Fruit fly (Drosophila melanogaster) whole organism, embryonic: ENCODE measurements around the gene CG16734.
A peak's percentile ranks its signal among the peaks of the same experiment; 100 is the strongest.

Source experiments
- Asciz ChIP-seq: fragments of 200-800 bp; sonication (Bioruptor generic); optimal IDR thresholded peaks from 2 replicates; lab custom pipeline; 2017; ENCODE audit warnings: missing biosample characterization, mild to moderate bottlenecking, missing genetic modification characterization, missing genetic modification reagents
- Atf3 ChIP-seq: fragments of 200-800 bp; sonication (Bioruptor generic); optimal IDR thresholded peaks from 3 replicates; lab custom pipeline; 2016; ENCODE audit warnings: missing biosample characterization, missing genetic modification characterization
- BEAF-32 ChIP-seq: fragments of 200-800 bp; sonication (Bioruptor generic); optimal IDR thresholded peaks from 3 replicates; lab custom pipeline; 2017; ENCODE audit warnings: missing biosample characterization, missing genetic modification characterization, mild to moderate bottlenecking, moderate library complexity, missing genetic modification reagents
- Bgb ChIP-seq: fragments of 200-800 bp; sonication (Bioruptor generic); IDR thresholded peaks from 2 replicates; pipeline ENCODE4 v1.3.6; 2022; ENCODE audit warnings: missing biosample characterization, missing genetic modification characterization; ENCODE audit not compliant: partially characterized antibody
- CG12219 ChIP-seq: fragments of 200-800 bp; sonication (Bioruptor generic); optimal IDR thresholded peaks from 3 replicates; lab custom pipeline; 2018; ENCODE audit warnings: missing biosample characterization, mild to moderate bottlenecking, missing genetic modification characterization
- CG1233 ChIP-seq: fragments of 200-800 bp; sonication (Bioruptor generic); optimal IDR thresholded peaks from 4 replicates; lab custom pipeline; 2018; ENCODE audit warnings: missing biosample characterization, mild to moderate bottlenecking, missing genetic modification characterization
- CG12659 ChIP-seq: fragments of 200-800 bp; sonication (Bioruptor generic); optimal IDR thresholded peaks from 3 replicates; lab custom pipeline; 2017; ENCODE audit warnings: mild to moderate bottlenecking, missing biosample characterization, missing genetic modification reagents, missing genetic modification characterization
- CG12942 ChIP-seq: fragments of 200-800 bp; sonication (Bioruptor generic); optimal IDR thresholded peaks from 3 replicates; lab custom pipeline; 2016; ENCODE audit warnings: missing biosample characterization, missing genetic modification characterization
- CG13775 ChIP-seq: fragments of 200-800 bp; sonication (Bioruptor generic); optimal IDR thresholded peaks from 3 replicates; lab custom pipeline; 2017; ENCODE audit warnings: missing biosample characterization, mild to moderate bottlenecking, missing genetic modification characterization
- CG16779 ChIP-seq: fragments of 200-800 bp; sonication (Bioruptor generic); IDR thresholded peaks from 2 replicates; pipeline ENCODE4 v1.3.6; 2022; ENCODE audit warnings: missing biosample characterization, missing genetic modification characterization
- CG16815 ChIP-seq: fragments of 200-800 bp; sonication (Bioruptor generic); optimal IDR thresholded peaks from 3 replicates; lab custom pipeline; 2017; ENCODE audit warnings: missing biosample characterization, mild to moderate bottlenecking, missing genetic modification characterization
- CG17328 ChIP-seq: fragments of 200-800 bp; sonication (Bioruptor generic); IDR thresholded peaks from 2 replicates; pipeline ENCODE4 v1.3.6; 2022; ENCODE audit warnings: missing biosample characterization, missing genetic modification characterization
- CG1832 ChIP-seq: fragments of 200-800 bp; sonication (Bioruptor generic); optimal IDR thresholded peaks from 2 replicates; lab custom pipeline; 2017; ENCODE audit warnings: missing biosample characterization, mild to moderate bottlenecking, missing genetic modification characterization, inconsistent platforms
- CG18476 ChIP-seq: fragments of 200-800 bp; sonication (Bioruptor generic); optimal IDR thresholded peaks from 2 replicates; lab custom pipeline; 2016; ENCODE audit warnings: missing biosample characterization, mild to moderate bottlenecking, missing genetic modification characterization
- CG18764 ChIP-seq: fragments of 200-800 bp; sonication (Bioruptor generic); optimal IDR thresholded peaks from 3 replicates; lab custom pipeline; 2016; ENCODE audit warnings: missing biosample characterization, missing genetic modification characterization
- CG2116 ChIP-seq: fragments of 200-800 bp; sonication (Bioruptor generic); optimal IDR thresholded peaks from 3 replicates; lab custom pipeline; 2018; ENCODE audit warnings: missing biosample characterization, mild to moderate bottlenecking, missing genetic modification characterization
- CG42726 ChIP-seq: fragments of 200-800 bp; sonication (Bioruptor generic); IDR thresholded peaks from 2 replicates; pipeline ENCODE4 v1.3.6; 2022; ENCODE audit warnings: missing biosample characterization, missing genetic modification characterization; ENCODE audit not compliant: partially characterized antibody
- CG6272 ChIP-seq: fragments of 200-800 bp; sonication (Bioruptor generic); IDR thresholded peaks from 2 replicates; pipeline ENCODE4 v1.3.6; 2022; ENCODE audit warnings: missing biosample characterization, missing genetic modification characterization
- CG9727 ChIP-seq: fragments of 200-800 bp; sonication (Bioruptor generic); optimal IDR thresholded peaks from 3 replicates; lab custom pipeline; 2017; ENCODE audit warnings: missing biosample characterization, mild to moderate bottlenecking, missing genetic modification characterization
- CHES-1-like ChIP-seq: fragments of 200-800 bp; sonication (Bioruptor generic); optimal IDR thresholded peaks from 2 replicates; lab custom pipeline; 2016; ENCODE audit warnings: missing biosample characterization, missing genetic modification characterization
- CoRest ChIP-seq: fragments of 200-800 bp; sonication (Bioruptor generic); optimal IDR thresholded peaks from 3 replicates; lab custom pipeline; 2018; ENCODE audit warnings: missing biosample characterization, mild to moderate bottlenecking, missing genetic modification characterization, moderate library complexity
- ERR ChIP-seq: fragments of 200-800 bp; sonication (Bioruptor generic); optimal IDR thresholded peaks from 2 replicates; lab custom pipeline; 2016; ENCODE audit warnings: missing biosample characterization, missing genetic modification characterization
- H15 ChIP-seq: fragments of 200-800 bp; sonication (Bioruptor generic); IDR thresholded peaks from 3 replicates; pipeline ENCODE4 v1.3.6; 2022; ENCODE audit warnings: missing biosample characterization, missing genetic modification characterization
- Hmx ChIP-seq: fragments of 200-800 bp; sonication (Bioruptor generic); optimal IDR thresholded peaks from 2 replicates; lab custom pipeline; 2016; ENCODE audit warnings: missing biosample characterization, missing genetic modification characterization
- NK7.1 ChIP-seq: fragments of 200-800 bp; sonication (Bioruptor generic); optimal IDR thresholded peaks from 3 replicates; lab custom pipeline; 2016; ENCODE audit warnings: missing biosample characterization, missing genetic modification characterization
- Rfx ChIP-seq: fragments of 200-800 bp; sonication (Bioruptor generic); IDR thresholded peaks from 2 replicates; pipeline ENCODE4 v1.3.6; 2022; ENCODE audit warnings: missing biosample characterization, missing genetic modification characterization
- Side ChIP-seq: fragments of 200-800 bp; sonication (Bioruptor generic); optimal IDR thresholded peaks from 2 replicates; lab custom pipeline; 2016; ENCODE audit warnings: missing biosample characterization, missing genetic modification characterization
- Taf1 ChIP-seq: fragments of 200-800 bp; sonication (Bioruptor generic); IDR thresholded peaks from 2 replicates; pipeline ENCODE4 v1.3.6; 2022; ENCODE audit warnings: missing biosample characterization, missing genetic modification characterization
- Xbp1 ChIP-seq: fragments of 200-800 bp; sonication (Bioruptor generic); optimal IDR thresholded peaks from 3 replicates; lab custom pipeline; 2016; ENCODE audit warnings: missing biosample characterization, mild to moderate bottlenecking, missing genetic modification characterization
- Xrp1 ChIP-seq: fragments of 200-800 bp; sonication (Bioruptor generic); IDR thresholded peaks from 2 replicates; pipeline ENCODE4 v1.3.6; 2022; ENCODE audit warnings: missing biosample characterization, missing genetic modification characterization
- ap ChIP-seq: fragments of 200-800 bp; sonication (Bioruptor generic); IDR thresholded peaks from 2 replicates; pipeline ENCODE4 v1.3.6; 2022; ENCODE audit warnings: missing biosample characterization, missing genetic modification characterization
- chinmo ChIP-seq: fragments of 200-800 bp; sonication (Bioruptor generic); IDR thresholded peaks from 4 replicates; pipeline ENCODE4 v1.3.6; 2022; ENCODE audit warnings: missing biosample characterization, missing genetic modification characterization; ENCODE audit not compliant: partially characterized antibody
- dpn ChIP-seq, 2 experiments: fragments of 200-800 bp; sonication (Bioruptor generic); optimal IDR thresholded peaks; 3 replicates each; lab custom pipeline; 2016; ENCODE audit warnings: missing biosample characterization in 2 of 2, missing genetic modification characterization in 2 of 2
- gcm2 ChIP-seq: fragments of 200-800 bp; sonication (Bioruptor generic); optimal IDR thresholded peaks from 2 replicates; lab custom pipeline; 2016; ENCODE audit warnings: missing biosample characterization, missing genetic modification characterization
- gem ChIP-seq: fragments of 200-800 bp; sonication (Bioruptor generic); optimal IDR thresholded peaks from 2 replicates; lab custom pipeline; 2019; ENCODE audit warnings: missing biosample characterization, mild to moderate bottlenecking, missing genetic modification characterization, moderate library complexity
- gsb-n ChIP-seq: fragments of 200-800 bp; sonication (Bioruptor generic); optimal IDR thresholded peaks from 3 replicates; lab custom pipeline; 2018; ENCODE audit warnings: missing biosample characterization, mild to moderate bottlenecking, missing genetic modification characterization
- jigr1 ChIP-seq: fragments of 200-800 bp; sonication (Bioruptor generic); IDR thresholded peaks from 3 replicates; pipeline ENCODE4 v1.3.6; 2022; ENCODE audit warnings: missing biosample characterization, missing genetic modification characterization
- lola ChIP-seq, 3 experiments: fragments of >200 bp in 2 of 3; fragments of 200-800 bp in 1 of 3; sonication (Bioruptor generic) in 1 of 3; optimal IDR thresholded peaks; 2 replicates each; lab custom pipeline; 2017 to 2019; ENCODE audit warnings: missing biosample characterization in 3 of 3, missing genetic modification characterization in 3 of 3, mild to moderate bottlenecking in 1 of 3, moderate library complexity in 1 of 3
- luna ChIP-seq: fragments of 200-800 bp; sonication (Bioruptor generic); optimal IDR thresholded peaks from 2 replicates; lab custom pipeline; 2016; ENCODE audit warnings: missing biosample characterization, missing genetic modification characterization
- mld ChIP-seq: fragments of 200-800 bp; sonication (Bioruptor generic); IDR thresholded peaks from 3 replicates; pipeline ENCODE4 v1.3.6; 2022; ENCODE audit warnings: missing biosample characterization, missing genetic modification characterization; ENCODE audit not compliant: partially characterized antibody
- ro ChIP-seq: fragments of 200-800 bp; sonication (Bioruptor generic); IDR thresholded peaks from 2 replicates; pipeline ENCODE4 v1.3.6; 2022; ENCODE audit warnings: missing biosample characterization, missing genetic modification characterization
- salm ChIP-seq: fragments of 200-800 bp; sonication (Bioruptor generic); optimal IDR thresholded peaks from 2 replicates; lab custom pipeline; 2018; ENCODE audit warnings: missing biosample characterization, mild to moderate bottlenecking, missing genetic modification characterization
- schlank ChIP-seq: fragments of 200-800 bp; sonication (Bioruptor generic); optimal IDR thresholded peaks from 2 replicates; lab custom pipeline; 2018; ENCODE audit warnings: missing biosample characterization, mild to moderate bottlenecking, missing genetic modification characterization
- sens ChIP-seq: fragments of 200-800 bp; sonication (Bioruptor generic); peaks from one replicate; lab custom pipeline; 2016; ENCODE audit warnings: missing biosample characterization, missing genetic modification characterization
- sens-2 ChIP-seq: fragments of 200-800 bp; sonication (Bioruptor generic); IDR thresholded peaks from 2 replicates; pipeline ENCODE4 v1.3.6; 2022; ENCODE audit warnings: missing biosample characterization, missing genetic modification characterization
- seq ChIP-seq: fragments of 200-800 bp; sonication (Bioruptor generic); IDR thresholded peaks from 2 replicates; pipeline ENCODE4 v1.3.6; 2022; ENCODE audit warnings: missing biosample characterization, missing genetic modification characterization
- sqz ChIP-seq: fragments of 200-800 bp; sonication (Bioruptor generic); optimal IDR thresholded peaks from 3 replicates; lab custom pipeline; 2018; ENCODE audit warnings: missing biosample characterization, mild to moderate bottlenecking, missing genetic modification characterization
- ssp ChIP-seq: fragments of 200-800 bp; sonication (Bioruptor generic); IDR thresholded peaks from 2 replicates; pipeline ENCODE4 v1.3.6; 2022; ENCODE audit warnings: missing biosample characterization, missing genetic modification characterization
- unc-4 ChIP-seq: fragments of 200-800 bp; sonication (Bioruptor generic); IDR thresholded peaks from 2 replicates; pipeline ENCODE4 v1.3.6; 2022; ENCODE audit warnings: missing biosample characterization, missing genetic modification characterization; ENCODE audit not compliant: partially characterized antibody

The CG16734 gene

dm6 chr3R:9237268-9238091 is 17.4 kb upstream of the CG16734 start, which contains the start of gene pum (continued):
- TF ChIP-seq H15 (GFP tag; lab: Robert Waterston, UW) (no peak), Side (GFP tag; lab: Kevin White, UChicago) (no peak), CG12942 (GFP tag; lab: Kevin White, UChicago) (no peak), mld (GFP tag; lab: Robert Waterston, UW) (no peak), Asciz (GFP tag; lab: Kevin White, UChicago) (no peak), CG42726 (no peak), gem (peak; percentile 73), NK7.1 (GFP tag; lab: Kevin White, UChicago) (no peak), CG16779 (GFP tag; lab: Robert Waterston, UW) (no peak), salm (tag; lab: Kevin White, UChicago) (no peak), CG18764 (no peak), Rfx (GFP tag; lab: Robert Waterston, UW) (peak; percentile 59), CG17328 (GFP tag; lab: Robert Waterston, UW) (peak; percentile 27; the same call in 1 of the 2 replicates), gcm2 (GFP tag; lab: Kevin White, UChicago) (no peak), CG13775 (peak; percentile 18), sens (peak; percentile 75), CG18476 (GFP tag; lab: Kevin White, UChicago) (no peak), schlank (tag; lab: Kevin White, UChicago) (no peak), CHES-1-like (GFP tag; lab: Kevin White, UChicago) (peak; percentile 2), Xbp1 (GFP tag; lab: Kevin White, UChicago) (peak; percentile 58), CG12219 (GFP tag; lab: Kevin White, UChicago) (no peak), ro (no peak), CG12659 (GFP tag; lab: Kevin White, UChicago) (peak; percentile 49), luna (GFP tag; lab: Kevin White, UChicago) (no peak), CG1832 (no peak), ERR (no peak), CG1233 (GFP tag; lab: Kevin White, UChicago) (no peak), gsb-n (peak; percentile 43), Atf3 (GFP tag; lab: Kevin White, UChicago) (no peak), chinmo (GFP tag; lab: Robert Waterston, UW) (no peak), dpn (GFP tag; optimal IDR thresholded peaks at IDR 0.05; lab: Kevin White, UChicago) (peak in 1 of 2 experiments; percentile 37), CG2116 (GFP tag; lab: Kevin White, UChicago) (peak; percentile 50), BEAF-32 (GFP tag; lab: Kevin White, UChicago) (peak; percentile 44), Taf1 (GFP tag; lab: Robert Waterston, UW) (no peak), CG9727 (no peak), CG6272 (no peak), CoRest (tag; lab: Kevin White, UChicago) (peak; percentile 75), Xrp1 (GFP tag; lab: Robert Waterston, UW) (peak; percentile 36; the same call in 1 of the 2 replicates), sqz (GFP tag; lab: Kevin White, UChicago) (peak; percentile 95), CG16815 (no peak), ap (GFP tag; lab: Robert Waterston, UW) (peak; percentile 27; the same call in 1 of the 2 replicates), seq (GFP tag; lab: Robert Waterston, UW) (no peak), ssp (GFP tag; lab: Robert Waterston, UW) (no peak), jigr1 (GFP tag; lab: Robert Waterston, UW) (no peak), lola (GFP tag; optimal IDR thresholded peaks at IDR 0.05; lab: Kevin White, UChicago) (peak in 1 of 3 experiments; percentile 57), Bgb (GFP tag; lab: Robert Waterston, UW) (no peak), Hmx (GFP tag; lab: Kevin White, UChicago) (no peak), unc-4 (GFP tag; lab: Robert Waterston, UW) (no peak), sens-2 (no peak)
